Worm (Caenorhabditis elegans): ENCODE results near the gene R11.3.

R11.3 gene

ce11 chrX:16147728-16148197, 51.3 kb downstream of the R11.3 start:
- no peak for TF ChIP-seq sptf-1 (tag; optimal IDR thresholded peaks at IDR 0.05)
- no peak for TF ChIP-seq lir-3 (tag; optimal IDR thresholded peaks at IDR 0.05; ENCODE audit: poor library complexity)
- TF ChIP-seq nhr-76 (tag; optimal IDR thresholded peaks at IDR 0.05): no peak
- no peak for TF ChIP-seq ceh-90 (tag; optimal IDR thresholded peaks at IDR 0.05)
- TF ChIP-seq swsn-7 (tag; optimal IDR thresholded peaks at IDR 0.05): peak; percentile 80
- no peak for TF ChIP-seq efl-3 (GFP tag; optimal IDR thresholded peaks at IDR 0.05)
- TF ChIP-seq dpl-1 (GFP tag; optimal IDR thresholded peaks at IDR 0.05): no peak
- peak; percentile 98 for TF ChIP-seq lin-14 (GFP tag; optimal IDR thresholded peaks at IDR 0.05)
- TF ChIP-seq snpc-4 (tag; optimal IDR thresholded peaks at IDR 0.05): peak; percentile 80
- TF ChIP-seq ets-5 (GFP tag; IDR thresholded peaks at IDR 0.05): no peak
- no peak for TF ChIP-seq elt-2 (tag; optimal IDR thresholded peaks at IDR 0.05)
- no peak for TF ChIP-seq ceh-88 (GFP tag; IDR thresholded peaks at IDR 0.05)
- peak in 2 of 6 experiments; percentile 47 to 71 for TF ChIP-seq elt-3 (tag; optimal IDR thresholded peaks at IDR 0.05)
- peak; percentile 42 for TF ChIP-seq pax-3 (tag; optimal IDR thresholded peaks at IDR 0.05)
- no peak for TF ChIP-seq Y116A8C.19 (tag; optimal IDR thresholded peaks at IDR 0.05; ENCODE audit: borderline replicate concordance)
- TF ChIP-seq ztf-4 (tag; optimal IDR thresholded peaks at IDR 0.05): peak; percentile 89
- no peak for TF ChIP-seq nhr-237 (tag; optimal IDR thresholded peaks at IDR 0.05)
- TF ChIP-seq ceh-63 (GFP tag; optimal IDR thresholded peaks at IDR 0.05): no peak
- TF ChIP-seq ces-1 (GFP tag; optimal IDR thresholded peaks at IDR 0.05): peak; percentile 52
- TF ChIP-seq lsy-2 (tag; optimal IDR thresholded peaks at IDR 0.05): peak; percentile 63 to 75
- TF ChIP-seq nhr-84 (tag; optimal IDR thresholded peaks at IDR 0.05): no peak
- peak; percentile 90 for TF ChIP-seq nhr-71 (tag; optimal IDR thresholded peaks at IDR 0.05)
- TF ChIP-seq aly-2 (tag; optimal IDR thresholded peaks at IDR 0.05): no peak
- TF ChIP-seq lin-15B (tag; optimal IDR thresholded peaks at IDR 0.05): no peak
- TF ChIP-seq nhr-19 (GFP tag; conservative IDR thresholded peaks at IDR 0.05): peak; percentile 62
- TF ChIP-seq nhr-77 (tag; optimal IDR thresholded peaks at IDR 0.05): peak; percentile 19
- TF ChIP-seq grh-1 (GFP tag; IDR thresholded peaks at IDR 0.05): peak; percentile 58
- no peak for TF ChIP-seq F16B12.6 (tag; optimal IDR thresholded peaks at IDR 0.05)
- peak; percentile 84 for TF ChIP-seq zag-1 (tag; optimal IDR thresholded peaks at IDR 0.05)
- TF ChIP-seq mep-1 (tag; optimal IDR thresholded peaks at IDR 0.05): peak; percentile 89
- TF ChIP-seq unc-62 (GFP tag; optimal IDR thresholded peaks at IDR 0.05): no peak
- peak; percentile 58 for TF ChIP-seq nhr-90 (tag; optimal IDR thresholded peaks at IDR 0.05; ENCODE audit: poor library complexity)
- TF ChIP-seq unc-130 (tag; optimal IDR thresholded peaks at IDR 0.05): peak; percentile 15
- TF ChIP-seq egl-27 (tag; optimal IDR thresholded peaks at IDR 0.05): peak; percentile 51
- TF ChIP-seq sox-4 (tag; optimal IDR thresholded peaks at IDR 0.05): peak; percentile 72
- peak; percentile 13 for TF ChIP-seq ceh-8 (GFP tag; optimal IDR thresholded peaks at IDR 0.05)
- TF ChIP-seq C16A3.4 (tag; optimal IDR thresholded peaks at IDR 0.05): peak; percentile 31
- TF ChIP-seq jun-1 (tag; optimal IDR thresholded peaks at IDR 0.05): peak; percentile 74
- peak; percentile 74 for TF ChIP-seq egl-13 (tag; optimal IDR thresholded peaks at IDR 0.05)
- peak; percentile 34 to 51 for TF ChIP-seq lin-35 (GFP tag; optimal IDR thresholded peaks at IDR 0.05)
- TF ChIP-seq C34B4.2 (tag; optimal IDR thresholded peaks at IDR 0.05): no peak
- no peak for TF ChIP-seq nhr-12 (tag; optimal IDR thresholded peaks at IDR 0.05)
- TF ChIP-seq isw-1 (GFP tag; IDR thresholded peaks at IDR 0.05): peak; percentile 49
- TF ChIP-seq unc-30 (tag; optimal IDR thresholded peaks at IDR 0.05): no peak
- TF ChIP-seq nhr-47 (tag; optimal IDR thresholded peaks at IDR 0.05): peak; percentile 84
- peak; percentile 63 for TF ChIP-seq mef-2 (tag; optimal IDR thresholded peaks at IDR 0.05)
- TF ChIP-seq zip-4 (GFP tag; optimal IDR thresholded peaks at IDR 0.05): no peak
- TF ChIP-seq lin-39 (tag; optimal IDR thresholded peaks at IDR 0.05): no peak
- TF ChIP-seq fkh-10 (GFP tag; optimal IDR thresholded peaks at IDR 0.05): peak; percentile 85
- peak; percentile 96 for TF ChIP-seq nhr-85 (tag)
- no peak for TF ChIP-seq tlp-1 (tag; optimal IDR thresholded peaks at IDR 0.05)
- peak; percentile 84 for TF ChIP-seq skn-1 (tag; optimal IDR thresholded peaks at IDR 0.05)
- TF ChIP-seq fkh-4 (tag; optimal IDR thresholded peaks at IDR 0.05; ENCODE audit: borderline replicate concordance): no peak

Data from whole organism, L1 larva.